Worm (Caenorhabditis elegans): ENCODE results near the gene slt-1.

- no peak for TF ChIP-seq dao-5 (tag; optimal IDR thresholded peaks at IDR 0.05)
- TF ChIP-seq W03F9.2 (tag; optimal IDR thresholded peaks at IDR 0.05), result no peak
- no peak for TF ChIP-seq him-1 (tag; optimal IDR thresholded peaks at IDR 0.05)
Measured at ce11 chrX:14731828-14732331, 57.8 kb downstream of the slt-1 start, which contains the start of gene F33C8.4.
